Worm (Caenorhabditis elegans): ENCODE data around the gene F09E5.7.

DNA sequence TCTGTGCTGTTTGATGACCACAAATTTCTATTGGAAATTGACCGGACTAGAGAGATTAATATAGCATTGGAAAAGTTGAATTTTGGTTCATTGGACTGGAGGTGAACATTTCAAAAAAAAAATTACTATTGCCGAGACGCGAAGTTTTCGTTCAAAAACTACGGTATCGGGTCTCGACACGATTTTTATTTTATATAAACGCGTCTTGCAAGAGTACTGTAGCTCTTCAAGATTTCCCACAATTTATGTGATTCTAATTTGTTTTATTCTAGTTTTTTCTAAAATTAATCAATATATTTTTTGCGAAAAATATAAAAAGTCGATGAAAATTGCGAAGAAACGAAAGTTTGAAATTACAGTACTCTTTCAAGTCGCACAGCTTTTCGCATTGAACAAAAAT, 18.7 kb downstream of the F09E5.7 start, which contains the start of gene F09E5.12:
- TF ChIP-seq snpc-4 (tag; optimal IDR thresholded peaks at IDR 0.05) (no peak), nhr-237 (tag; optimal IDR thresholded peaks at IDR 0.05) (no peak), lin-39 (tag; optimal IDR thresholded peaks at IDR 0.05) (no peak), elt-3 (tag; optimal IDR thresholded peaks at IDR 0.05) (no peak), mab-5 (tag; optimal IDR thresholded peaks at IDR 0.05) (no peak), ztf-4 (tag; optimal IDR thresholded peaks at IDR 0.05) (no peak), nhr-77 (tag; optimal IDR thresholded peaks at IDR 0.05) (no peak), mdl-1 (tag; optimal IDR thresholded peaks at IDR 0.05) (no peak)
